Worm (Caenorhabditis elegans) whole organism, L4 larva: Measurements from ENCODE around the gene unc-80.
A peak's percentile ranks its signal among the peaks of the same experiment; 100 is the strongest.

Experiments
- D1046.2 ChIP-seq: fragments of 200-800 bp; sonication (Bioruptor generic); IDR thresholded peaks from 2 replicates; pipeline ENCODE4 v1.3.6; 2022; ENCODE audit warnings: missing genetic modification characterization, missing compliant biosample characterization
- F10B5.3 ChIP-seq: sonication (generic microtip); optimal IDR thresholded peaks from 2 replicates; lab custom pipeline; 2016; ENCODE audit warnings: mild to moderate bottlenecking, missing genetic modification characterization, missing compliant biosample characterization
- F49E8.2 ChIP-seq: sonication (generic microtip); optimal IDR thresholded peaks from 2 replicates; lab custom pipeline; 2016; ENCODE audit warnings: missing compliant biosample characterization, mild to moderate bottlenecking, missing genetic modification characterization, borderline replicate concordance
- T26A8.4 ChIP-seq: fragments of 200-800 bp; sonication (Bioruptor generic); IDR thresholded peaks from 2 replicates; pipeline ENCODE4 v1.3.6; 2022; ENCODE audit warnings: missing genetic modification characterization, missing compliant biosample characterization
- aha-1 ChIP-seq: fragments of 150-350 bp; peaks from one replicate; lab custom pipeline; 2014; ENCODE audit warnings: missing biosample characterization, missing genetic modification characterization
- ama-1 ChIP-seq: fragments of 150-350 bp; optimal IDR thresholded peaks from 2 replicates; lab custom pipeline; 2014; ENCODE audit warnings: inconsistent platforms, mixed read lengths
- arid-1 ChIP-seq: fragments of 200-800 bp; sonication (Bioruptor generic); conservative IDR thresholded peaks from 2 replicates; pipeline ENCODE4 v1.3.6; 2022; ENCODE audit warnings: missing genetic modification reagents, missing genetic modification characterization, missing compliant biosample characterization
- attf-4 ChIP-seq: sonication (generic microtip); optimal IDR thresholded peaks from 3 replicates; lab custom pipeline; 2017; ENCODE audit warnings: missing biosample characterization, missing genetic modification characterization
- ctbp-1 ChIP-seq: fragments of 200-800 bp; sonication (Bioruptor generic); IDR thresholded peaks from 2 replicates; pipeline ENCODE4 v1.3.6; 2022; ENCODE audit warnings: missing genetic modification reagents, missing genetic modification characterization, missing compliant biosample characterization
- daf-16 ChIP-seq, 3 experiments: sonication (generic microtip); optimal IDR thresholded peaks; 2 replicates each; lab custom pipeline; 2016 to 2017; ENCODE audit warnings: missing genetic modification characterization in 3 of 3, missing genetic modification reagents in 3 of 3, mild to moderate bottlenecking in 2 of 3, missing compliant biosample characterization in 2 of 3, missing biosample characterization in 1 of 3, moderate library complexity in 1 of 3
- duxl-1 ChIP-seq: sonication (generic microtip); optimal IDR thresholded peaks from 2 replicates; lab custom pipeline; 2016; ENCODE audit warnings: mild to moderate bottlenecking, missing genetic modification characterization, moderate library complexity, missing compliant biosample characterization; ENCODE audit not compliant: poor library complexity
- dve-1 ChIP-seq: sonication (generic microtip); optimal IDR thresholded peaks from 2 replicates; lab custom pipeline; 2017; ENCODE audit warnings: antibody characterized with exemption, mild to moderate bottlenecking, missing genetic modification characterization, missing compliant biosample characterization; ENCODE audit not compliant: insufficient read depth
- egl-43 ChIP-seq: fragments of 200-800 bp; sonication (Bioruptor generic); IDR thresholded peaks from 2 replicates; pipeline ENCODE4 v1.3.6; 2022; ENCODE audit warnings: missing genetic modification reagents, missing genetic modification characterization, missing compliant biosample characterization
- fos-1 ChIP-seq: fragments of 150-350 bp; optimal IDR thresholded peaks from 2 replicates; lab custom pipeline; 2014; ENCODE audit warnings: missing biosample characterization, missing genetic modification characterization
- hif-1 ChIP-seq, 2 experiments: sonication (generic microtip); optimal IDR thresholded peaks; 2 replicates each; lab custom pipeline; 2016 to 2017; ENCODE audit warnings: missing compliant biosample characterization in 2 of 2, missing genetic modification characterization in 2 of 2, missing genetic modification reagents in 2 of 2, missing genotype in 2 of 2, mild to moderate bottlenecking in 1 of 2
- hlh-11 ChIP-seq: fragments of 200-800 bp; sonication (Bioruptor generic); optimal IDR thresholded peaks from 2 replicates; lab custom pipeline; 2018; ENCODE audit warnings: mild to moderate bottlenecking, missing genetic modification characterization, missing compliant biosample characterization
- hlh-30 ChIP-seq: sonication (generic microtip); optimal IDR thresholded peaks from 2 replicates; lab custom pipeline; 2017; ENCODE audit warnings: antibody characterized with exemption, mild to moderate bottlenecking, missing genetic modification characterization, missing compliant biosample characterization; ENCODE audit not compliant: insufficient read depth
- hmg-1.1 ChIP-seq: fragments of 200-800 bp; sonication (Bioruptor generic); IDR thresholded peaks from 2 replicates; pipeline ENCODE4 v1.3.6; 2022; ENCODE audit warnings: missing genetic modification reagents, missing genetic modification characterization, missing compliant biosample characterization
- lin-1 ChIP-seq: fragments of 200-800 bp; sonication (Bioruptor generic); IDR thresholded peaks from 2 replicates; pipeline ENCODE4 v1.3.6; 2022; ENCODE audit warnings: missing genetic modification reagents, missing genetic modification characterization, missing compliant biosample characterization
- lin-13 ChIP-seq: fragments of 150-350 bp; optimal IDR thresholded peaks from 2 replicates; lab custom pipeline; 2014; ENCODE audit warnings: missing biosample characterization, missing genetic modification reagents, missing genetic modification characterization
- lin-38 ChIP-seq: fragments of 200-800 bp; sonication (Bioruptor generic); IDR thresholded peaks from 2 replicates; pipeline ENCODE4 v1.3.6; 2022; ENCODE audit warnings: missing genetic modification reagents, missing genetic modification characterization, missing compliant biosample characterization
- lir-3 ChIP-seq: sonication (generic microtip); optimal IDR thresholded peaks from 2 replicates; lab custom pipeline; 2016; ENCODE audit warnings: mild to moderate bottlenecking, missing genetic modification characterization, missing compliant biosample characterization
- lsy-2 ChIP-seq, 2 experiments: fragments of 150-350 bp in 1 of 2; sonication (generic microtip) in 1 of 2; optimal IDR thresholded peaks; 2 replicates each; lab custom pipeline; 2014 to 2017; ENCODE audit warnings: missing biosample characterization in 2 of 2, missing genetic modification characterization in 2 of 2
- mep-1 ChIP-seq: fragments of 150-350 bp; sonication (generic microtip); optimal IDR thresholded peaks from 3 replicates; lab custom pipeline; 2014; ENCODE audit warnings: missing biosample characterization, missing genetic modification characterization
- mxl-2 ChIP-seq: fragments of 200-800 bp; sonication (Bioruptor generic); conservative IDR thresholded peaks from 2 replicates; pipeline ENCODE4 v1.3.6; 2022; ENCODE audit warnings: missing genetic modification reagents, missing genetic modification characterization, missing compliant biosample characterization
- nhr-102 ChIP-seq: sonication (generic microtip); optimal IDR thresholded peaks from 2 replicates; lab custom pipeline; 2016; ENCODE audit warnings: mild to moderate bottlenecking, missing genetic modification characterization, moderate library complexity, missing compliant biosample characterization
- nhr-111 ChIP-seq: fragments of 200-800 bp; sonication (Bioruptor generic); optimal IDR thresholded peaks from 2 replicates; lab custom pipeline; 2018; ENCODE audit warnings: mild to moderate bottlenecking, missing genetic modification characterization, missing compliant biosample characterization
- nhr-41 ChIP-seq: fragments of 200-800 bp; sonication (Bioruptor generic); IDR thresholded peaks from 2 replicates; pipeline ENCODE4 v1.3.6; 2022; ENCODE audit warnings: missing genetic modification reagents, missing genetic modification characterization, missing compliant biosample characterization
- pha-4 ChIP-seq, 2 experiments: fragments of 150-350 bp in 1 of 2; fragments of 200-800 bp in 1 of 2; sonication (Bioruptor generic) in 1 of 2; IDR thresholded peaks in 1 of 2; optimal IDR thresholded peaks in 1 of 2; 2 replicates each; pipeline versions ENCODE4 v1.3.6 to Lab custom; 2014 to 2022; ENCODE audit warnings: missing genetic modification characterization in 2 of 2, missing genetic modification reagents in 2 of 2, missing biosample characterization in 1 of 2, missing compliant biosample characterization in 1 of 2
- sdz-12 ChIP-seq: fragments of 200-800 bp; sonication (Bioruptor generic); optimal IDR thresholded peaks from 2 replicates; lab custom pipeline; 2018; ENCODE audit warnings: mild to moderate bottlenecking, missing genetic modification characterization, missing compliant biosample characterization
- spr-3 ChIP-seq: fragments of 200-800 bp; sonication (Bioruptor generic); optimal IDR thresholded peaks from 2 replicates; lab custom pipeline; 2018; ENCODE audit warnings: mild to moderate bottlenecking, missing genetic modification characterization, missing compliant biosample characterization
- tag-97 ChIP-seq: fragments of 200-800 bp; sonication (Bioruptor generic); IDR thresholded peaks from 2 replicates; pipeline ENCODE4 v1.3.6; 2022; ENCODE audit warnings: missing genetic modification characterization, missing compliant biosample characterization
- unc-130 ChIP-seq: sonication (generic microtip); optimal IDR thresholded peaks from 2 replicates; lab custom pipeline; 2016; ENCODE audit warnings: missing genetic modification reagents, missing genetic modification characterization, missing compliant biosample characterization
- unc-62 ChIP-seq, 3 experiments: fragments of 150-350 bp in 1 of 3; sonication (generic microtip); optimal IDR thresholded peaks in 2 of 3; peaks in 1 of 3; 1 replicate in 1 of 3; 2 replicates in 2 of 3; lab custom pipeline; 2014 to 2017; ENCODE audit warnings: missing biosample characterization in 3 of 3, missing genetic modification characterization in 3 of 3, missing genetic modification reagents in 3 of 3, missing genotype in 1 of 3
- zip-11 ChIP-seq: fragments of 200-800 bp; sonication (Bioruptor generic); IDR thresholded peaks from 2 replicates; pipeline ENCODE4 v1.3.6; 2022; ENCODE audit warnings: missing genetic modification characterization, missing compliant biosample characterization
- zip-2 ChIP-seq: fragments of 150-350 bp; optimal IDR thresholded peaks from 2 replicates; lab custom pipeline; 2014; ENCODE audit warnings: missing biosample characterization, missing genetic modification characterization
- ztf-7 ChIP-seq: fragments of 150-350 bp; optimal IDR thresholded peaks from 2 replicates; lab custom pipeline; 2014; ENCODE audit warnings: missing biosample characterization, missing genetic modification characterization

The unc-80 gene

ce11 chrV:20845524-20846208, 33.7 kb upstream of the unc-80 start, which contains the start of the genes F31D4.2 and fkb-6 (continued):
- TF ChIP-seq lsy-2 (tag; optimal IDR thresholded peaks at IDR 0.05; lab: Kevin White, UChicago) (peak; percentile 89 to 98), nhr-41 (GFP tag; lab: Robert Waterston, UW) (no peak), hmg-1.1 (peak; percentile 61; the same call in 1 of the 2 replicates), ztf-7 (tag; lab: Kevin White, UChicago) (peak; percentile 56), lin-1 (GFP tag; lab: Robert Waterston, UW) (0 out of 2 replicates have a peak, but pooled peaks have one; percentile 30), tag-97 (GFP tag; lab: Robert Waterston, UW) (no peak)

ce11 chrV:20847743-20848229, 31.6 kb upstream of the unc-80 start:
- TF ChIP-seq sdz-12 (GFP tag; lab: Kevin White, UChicago) (peak; percentile 51), egl-43 (GFP tag; lab: Robert Waterston, UW) (0 out of 2 replicates have a peak, but pooled peaks have one; percentile 46), F10B5.3 (tag; lab: Kevin White, UChicago) (peak; percentile 54), lin-13 (GFP tag; lab: Kevin White, UChicago) (peak; percentile 26), spr-3 (peak; percentile 53), lin-38 (GFP tag; lab: Robert Waterston, UW) (peak; percentile 56), attf-4 (tag; lab: Kevin White, UChicago) (no peak), pha-4 (GFP tag; IDR thresholded peaks at IDR 0.05; lab: Robert Waterston, UW) (peak; percentile 42; the same call in 1 of the 2 replicates), pha-4 (tag; optimal IDR thresholded peaks at IDR 0.05; lab: Kevin White, UChicago) (no peak), D1046.2 (peak; percentile 28; the same call in 1 of the 2 replicates), ctbp-1 (GFP tag; lab: Robert Waterston, UW) (peak; percentile 38), F49E8.2 (tag; lab: Kevin White, UChicago) (peak; percentile 91), dve-1 (tag; lab: Kevin White, UChicago) (peak; percentile 26), nhr-111 (GFP tag; lab: Kevin White, UChicago) (peak; percentile 17), hif-1 (tag; optimal IDR thresholded peaks at IDR 0.05; lab: Kevin White, UChicago) (no peak), ama-1 (lab: Kevin White, UChicago) (peak; percentile 79), hlh-11 (tag; lab: Kevin White, UChicago) (no peak), fos-1 (tag; lab: Kevin White, UChicago) (no peak), T26A8.4 (GFP tag; lab: Robert Waterston, UW) (peak; percentile 51; the same call in 1 of the 2 replicates), zip-2 (peak; percentile 28), unc-130 (peak; percentile 6), lsy-2 (tag; optimal IDR thresholded peaks at IDR 0.05; lab: Kevin White, UChicago) (peak in 1 of 2 experiments; percentile 64), unc-62 (GFP tag; optimal IDR thresholded peaks at IDR 0.05 in 1 of 2; lab: Kevin White, UChicago) (peak in 1 of 2 experiments; percentile 46), unc-62 (tag; optimal IDR thresholded peaks at IDR 0.05; lab: Kevin White, UChicago) (no peak), daf-16 (GFP tag; optimal IDR thresholded peaks at IDR 0.05; lab: Kevin White, UChicago) (peak in 1 of 2 experiments; percentile 63), daf-16 (tag; optimal IDR thresholded peaks at IDR 0.05; lab: Kevin White, UChicago) (peak; percentile 9), arid-1 (GFP tag; lab: Robert Waterston, UW) (peak; percentile 70; the same call in 1 of the 2 replicates), hmg-1.1 (0 out of 2 replicates have a peak, but pooled peaks have one; percentile 26), lir-3 (tag; lab: Kevin White, UChicago) (no peak), mxl-2 (GFP tag; lab: Robert Waterston, UW) (no peak), duxl-1 (tag; lab: Kevin White, UChicago) (peak; percentile 56), hlh-30 (tag; lab: Kevin White, UChicago) (peak; percentile 36), aha-1 (tag; lab: Kevin White, UChicago) (peak; percentile 37), mep-1 (peak; percentile 39), zip-11 (GFP tag; lab: Robert Waterston, UW) (no peak), nhr-102 (peak; percentile 41)
